Fruit fly (Drosophila melanogaster): Measurements from ENCODE around the gene Dnaaf6.

Dnaaf6 gene

DNA sequence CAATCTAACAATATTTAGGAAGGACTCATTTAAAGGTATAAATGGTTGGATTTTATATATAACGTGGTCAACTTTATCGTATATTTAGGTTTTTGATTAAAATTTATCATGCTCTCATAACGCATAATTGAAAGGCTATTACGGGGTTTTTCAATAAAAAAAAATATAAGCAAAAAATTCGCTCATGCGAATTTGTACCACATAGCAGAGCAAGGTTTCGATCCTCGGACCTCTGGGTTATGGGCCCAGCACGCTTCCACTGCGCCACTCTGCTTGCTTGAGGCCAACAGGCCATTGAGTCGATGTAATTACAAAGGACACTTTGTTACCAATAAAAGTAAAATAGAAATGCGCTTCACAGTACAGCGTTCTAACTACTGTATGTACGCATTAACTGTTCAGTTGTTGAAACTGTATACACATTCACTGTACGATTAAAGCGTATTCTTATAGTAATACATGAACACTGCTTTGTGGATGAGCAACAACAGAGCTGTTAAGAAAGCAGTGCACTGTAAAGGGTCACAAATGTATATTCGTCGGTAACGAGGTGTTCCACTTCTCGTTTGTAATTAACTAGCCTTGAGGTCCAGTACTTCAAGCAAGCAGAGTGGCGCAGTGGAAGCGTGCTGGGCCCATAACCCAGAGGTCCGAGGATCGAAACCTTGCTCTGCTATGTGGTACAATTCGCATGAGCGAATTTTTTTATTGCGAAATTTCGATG lies 10.7 kb upstream of the Dnaaf6 start (continued):
- TF ChIP-seq fd64A (GFP tag; optimal IDR thresholded peaks at IDR 0.05) (no peak), kah (GFP tag; optimal IDR thresholded peaks at IDR 0.05) (no peak), CG10462 (GFP tag; optimal IDR thresholded peaks at IDR 0.05) (no peak), bab2 (GFP tag; optimal IDR thresholded peaks at IDR 0.05) (no peak), CG10147 (GFP tag; optimal IDR thresholded peaks at IDR 0.05) (peak; percentile 2), CoRest (tag; optimal IDR thresholded peaks at IDR 0.05) (no peak), sd (tag; optimal IDR thresholded peaks at IDR 0.05) (no peak), h (optimal IDR thresholded peaks at IDR 0.05) (no peak), Elba2 (GFP tag; optimal IDR thresholded peaks at IDR 0.05) (no peak), Doc2 (GFP tag; IDR thresholded peaks at IDR 0.05) (no peak), CG43689 (GFP tag; IDR thresholded peaks at IDR 0.05) (no peak), bbx (GFP tag; IDR thresholded peaks at IDR 0.05; ENCODE audit: partially characterized antibody) (peak; percentile 91), sim (GFP tag; IDR thresholded peaks at IDR 0.05) (no peak), CG31224 (GFP tag; IDR thresholded peaks at IDR 0.05) (no peak), btn (GFP tag; optimal IDR thresholded peaks at IDR 0.05) (no peak), CG14860 (GFP tag; IDR thresholded peaks at IDR 0.05; ENCODE audit: partially characterized antibody) (peak; percentile 76), CG14050 (GFP tag; IDR thresholded peaks at IDR 0.05) (no peak), NC2α (GFP tag; optimal IDR thresholded peaks at IDR 0.05) (no peak), CG12236 (GFP tag; optimal IDR thresholded peaks at IDR 0.05) (no peak), NFAT (GFP tag; IDR thresholded peaks at IDR 0.05) (no peak), Nf-YC (tag; optimal IDR thresholded peaks at IDR 0.05) (no peak), aop (GFP tag; IDR thresholded peaks at IDR 0.05) (0 out of 2 replicates have a peak, but pooled peaks have one; percentile 27), Hr3 (GFP tag; optimal IDR thresholded peaks at IDR 0.05) (no peak), CG34422 (GFP tag; IDR thresholded peaks at IDR 0.05) (no peak), hth (optimal IDR thresholded peaks at IDR 0.05) (no peak), Bgb (GFP tag; IDR thresholded peaks at IDR 0.05; ENCODE audit: partially characterized antibody) (peak; percentile 87), Ada2b (GFP tag; IDR thresholded peaks at IDR 0.05) (no peak), NC2β (GFP tag; optimal IDR thresholded peaks at IDR 0.05) (no peak), CG31365 (tag; optimal IDR thresholded peaks at IDR 0.05) (peak; percentile 100), tap (tag; optimal IDR thresholded peaks at IDR 0.05) (peak; percentile 29), pnt (GFP tag; optimal IDR thresholded peaks at IDR 0.05) (no peak), fu2 (GFP tag; optimal IDR thresholded peaks at IDR 0.05) (no peak), BEAF-32 (GFP tag; optimal IDR thresholded peaks at IDR 0.05) (no peak), danr (GFP tag; IDR thresholded peaks at IDR 0.05) (no peak), PHDP (tag; optimal IDR thresholded peaks at IDR 0.05) (no peak), CG31388 (GFP tag; optimal IDR thresholded peaks at IDR 0.05) (no peak), CG11560 (tag; IDR thresholded peaks at IDR 0.05) (no peak), CG3838 (GFP tag; optimal IDR thresholded peaks at IDR 0.05) (no peak), chn (GFP tag; optimal IDR thresholded peaks at IDR 0.05) (no peak), chm (GFP tag; IDR thresholded peaks at IDR 0.05) (no peak), CG2116 (GFP tag; optimal IDR thresholded peaks at IDR 0.05) (no peak), CG2199 (GFP tag; IDR thresholded peaks at IDR 0.05) (peak; percentile 80; the same call in 2 of the 3 replicates), pb (GFP tag; optimal IDR thresholded peaks at IDR 0.05) (no peak), gce (GFP tag; IDR thresholded peaks at IDR 0.05) (no peak), stc (GFP tag; IDR thresholded peaks at IDR 0.05) (no peak), tgo (GFP tag; IDR thresholded peaks at IDR 0.05) (no peak), CG1233 (GFP tag; optimal IDR thresholded peaks at IDR 0.05) (no peak), cwo (GFP tag; optimal IDR thresholded peaks at IDR 0.05) (no peak), Stat92E (GFP tag; optimal IDR thresholded peaks at IDR 0.05) (peak in 2 of 3 experiments; percentile 63 to 88), CG2712 (tag; optimal IDR thresholded peaks at IDR 0.05) (peak; percentile 37), Blimp-1 (GFP tag; optimal IDR thresholded peaks at IDR 0.05) (no peak)
